Fruit fly (Drosophila melanogaster) whole organism, adult: ENCODE results near the gene CG42724.

ENCODE experiments used
- CG33017 ChIP-seq: fragments of 200-800 bp; sonication (Bioruptor generic); optimal IDR thresholded peaks from 2 replicates; lab custom pipeline; 2018; ENCODE audit warnings: missing biosample characterization, mild to moderate bottlenecking, missing genetic modification characterization, moderate library complexity
- CG5204 ChIP-seq: fragments of 200-800 bp; sonication (Bioruptor generic); optimal IDR thresholded peaks from 2 replicates; lab custom pipeline; 2016; ENCODE audit warnings: missing biosample characterization, missing genetic modification characterization
- CG7101 ChIP-seq: fragments of 200-800 bp; sonication (Bioruptor generic); optimal IDR thresholded peaks from 2 replicates; lab custom pipeline; 2018; ENCODE audit warnings: missing biosample characterization, mild to moderate bottlenecking, missing genetic modification characterization, moderate library complexity
- Clk ChIP-seq: fragments of 200-800 bp; sonication (Bioruptor generic); optimal IDR thresholded peaks from 2 replicates; lab custom pipeline; 2017; ENCODE audit warnings: missing biosample characterization, missing genetic modification characterization
- Crg-1 ChIP-seq: fragments of 200-800 bp; sonication (Bioruptor generic); optimal IDR thresholded peaks from 2 replicates; lab custom pipeline; 2016; ENCODE audit warnings: missing biosample characterization, missing genetic modification characterization
- Hr96 ChIP-seq: fragments of 200-800 bp; sonication (Bioruptor generic); optimal IDR thresholded peaks from 2 replicates; lab custom pipeline; 2016; ENCODE audit warnings: missing biosample characterization, missing genetic modification characterization
- Mnt ChIP-seq: fragments of 200-800 bp; sonication (Bioruptor generic); optimal IDR thresholded peaks from 2 replicates; lab custom pipeline; 2016; ENCODE audit warnings: missing biosample characterization, mild to moderate bottlenecking, missing genetic modification characterization
- cic ChIP-seq: fragments of 200-800 bp; sonication (Bioruptor generic); optimal IDR thresholded peaks from 2 replicates; lab custom pipeline; 2017; ENCODE audit warnings: missing biosample characterization, mild to moderate bottlenecking, missing genetic modification characterization, moderate library complexity
- cnc ChIP-seq, 2 experiments: fragments of >200 bp; optimal IDR thresholded peaks; 2 replicates each; lab custom pipeline; 2017
- kay ChIP-seq: fragments of 200-800 bp; sonication (Bioruptor generic); peaks from one replicate; lab custom pipeline; 2016; ENCODE audit warnings: missing biosample characterization, missing genetic modification characterization, borderline replicate concordance
- ovo ChIP-seq: fragments of 200-800 bp; sonication (Bioruptor generic); optimal IDR thresholded peaks from 2 replicates; lab custom pipeline; 2016; ENCODE audit warnings: missing biosample characterization, missing genetic modification characterization
- pad ChIP-seq: fragments of 200-800 bp; sonication (Bioruptor generic); optimal IDR thresholded peaks from 3 replicates; lab custom pipeline; 2017; ENCODE audit warnings: missing biosample characterization, missing genetic modification characterization, mild to moderate bottlenecking, moderate library complexity, missing genetic modification reagents
- tj ChIP-seq: fragments of 200-800 bp; sonication (Bioruptor generic); optimal IDR thresholded peaks from 3 replicates; lab custom pipeline; 2017; ENCODE audit warnings: missing biosample characterization, mild to moderate bottlenecking, missing genetic modification characterization, moderate library complexity
- toe ChIP-seq: fragments of 200-800 bp; sonication (Bioruptor generic); optimal IDR thresholded peaks from 2 replicates; lab custom pipeline; 2016; ENCODE audit warnings: missing biosample characterization, missing genetic modification characterization

dm6 chr3R:6408467-6408866 is 40.4 kb upstream of the CG42724 start:
- TF ChIP-seq cic (GFP tag; lab: Kevin White, UChicago) (no peak), Mnt (GFP tag; lab: Kevin White, UChicago) (no peak), ovo (no peak), CG5204 (no peak), Hr96 (GFP tag; lab: Kevin White, UChicago) (no peak), Clk (GFP tag; lab: Kevin White, UChicago) (no peak), Crg-1 (no peak), kay (GFP tag; lab: Kevin White, UChicago) (no peak), toe (no peak), CG7101 (tag; lab: Kevin White, UChicago) (no peak), pad (GFP tag; lab: Kevin White, UChicago) (no peak), tj (no peak), cnc (optimal IDR thresholded peaks at IDR 0.05; lab: Kevin White, UChicago) (no peak), CG33017 (no peak)
